Worm (Caenorhabditis elegans): Measurements from ENCODE around the gene msp-65.
A peak's percentile ranks its signal among the peaks of the same experiment; 100 is the strongest.

The msp-65 gene

ce11 chrIV:5364135-5364609 is 47.8 kb downstream of the msp-65 start, which contains the start of the genes hda-6 and F41H10.4 (continued):
- no peak for TF ChIP-seq ceh-34 (tag; optimal IDR thresholded peaks at IDR 0.05)
- peak; percentile 36 for TF ChIP-seq hlh-8 (tag; optimal IDR thresholded peaks at IDR 0.05)
- TF ChIP-seq unc-42 (tag; optimal IDR thresholded peaks at IDR 0.05) = no peak
- TF ChIP-seq tbx-7 (tag; optimal IDR thresholded peaks at IDR 0.05) = peak; percentile 54
- TF ChIP-seq ceh-30 (tag; optimal IDR thresholded peaks at IDR 0.05) = no peak
- TF ChIP-seq ceh-18 (tag; optimal IDR thresholded peaks at IDR 0.05) = no peak
- TF ChIP-seq sox-2 (GFP tag; IDR thresholded peaks at IDR 0.05) = no peak
- peak; percentile 90 for TF ChIP-seq ceh-31 (tag; optimal IDR thresholded peaks at IDR 0.05)
- no peak for TF ChIP-seq lin-11 (tag; optimal IDR thresholded peaks at IDR 0.05)
